Fruit fly (Drosophila melanogaster) whole organism, embryonic: ENCODE data around the gene CG34409.
A peak's percentile ranks its signal among the peaks of the same experiment; 100 is the strongest.

Experiments
- Adf1 ChIP-seq: fragments of 200-800 bp; sonication (Bioruptor generic); IDR thresholded peaks from 2 replicates; pipeline ENCODE4 v1.3.6; 2022; ENCODE audit warnings: missing biosample characterization, missing genetic modification characterization
- CG11695 ChIP-seq: fragments of 200-800 bp; sonication (Bioruptor generic); IDR thresholded peaks from 3 replicates; pipeline ENCODE4 v1.3.6; 2022; ENCODE audit warnings: missing biosample characterization, missing genetic modification characterization
- CG12104 ChIP-seq: fragments of 200-800 bp; sonication (Bioruptor generic); optimal IDR thresholded peaks from 3 replicates; lab custom pipeline; 2016; ENCODE audit warnings: missing biosample characterization, missing genetic modification characterization
- CG14710 ChIP-seq: fragments of 200-800 bp; sonication (Bioruptor generic); optimal IDR thresholded peaks from 3 replicates; lab custom pipeline; 2019; ENCODE audit warnings: missing biosample characterization, mild to moderate bottlenecking, missing genetic modification characterization, moderate library complexity
- CG14965 ChIP-seq: fragments of 200-800 bp; sonication (Bioruptor generic); optimal IDR thresholded peaks from 2 replicates; lab custom pipeline; 2016; ENCODE audit warnings: missing biosample characterization, missing genetic modification characterization, borderline replicate concordance
- CG15479 ChIP-seq: fragments of 200-800 bp; sonication (Bioruptor generic); optimal IDR thresholded peaks from 3 replicates; lab custom pipeline; 2019; ENCODE audit warnings: missing biosample characterization, mild to moderate bottlenecking, missing genetic modification characterization, moderate library complexity
- CG15514 ChIP-seq: fragments of 200-800 bp; sonication (Bioruptor generic); optimal IDR thresholded peaks from 3 replicates; lab custom pipeline; 2017; ENCODE audit warnings: missing biosample characterization, missing genetic modification characterization, mild to moderate bottlenecking, moderate library complexity, missing genetic modification reagents
- CG16863 ChIP-seq: fragments of 200-800 bp; sonication (Bioruptor generic); optimal IDR thresholded peaks from 3 replicates; lab custom pipeline; 2016; ENCODE audit warnings: missing biosample characterization, missing genetic modification characterization
- CG17359 ChIP-seq: fragments of 200-800 bp; sonication (Bioruptor generic); optimal IDR thresholded peaks from 3 replicates; lab custom pipeline; 2018; ENCODE audit warnings: missing biosample characterization, mild to moderate bottlenecking, missing genetic modification characterization, moderate library complexity
- CG2120 ChIP-seq: fragments of 200-800 bp; sonication (Bioruptor generic); optimal IDR thresholded peaks from 3 replicates; lab custom pipeline; 2016; ENCODE audit warnings: missing biosample characterization, missing genetic modification characterization
- CG32772 ChIP-seq: fragments of 200-800 bp; sonication (Bioruptor generic); IDR thresholded peaks from 2 replicates; pipeline ENCODE4 v1.3.6; 2022; ENCODE audit warnings: missing biosample characterization, missing genetic modification characterization
- CG3281 ChIP-seq: fragments of 200-800 bp; sonication (Bioruptor generic); optimal IDR thresholded peaks from 3 replicates; lab custom pipeline; 2017; ENCODE audit warnings: missing biosample characterization, mild to moderate bottlenecking, missing genetic modification characterization
- CG4328 ChIP-seq: fragments of 200-800 bp; sonication (Bioruptor generic); optimal IDR thresholded peaks from 3 replicates; lab custom pipeline; 2017; ENCODE audit warnings: missing biosample characterization, missing genetic modification reagents, missing genetic modification characterization
- CG6683 ChIP-seq: fragments of 200-800 bp; sonication (Bioruptor generic); optimal IDR thresholded peaks from 2 replicates; lab custom pipeline; 2017; ENCODE audit warnings: missing biosample characterization, mild to moderate bottlenecking, missing genetic modification characterization, missing genetic modification reagents
- CG6765 ChIP-seq: fragments of 200-800 bp; sonication (Bioruptor generic); optimal IDR thresholded peaks from 3 replicates; lab custom pipeline; 2017; ENCODE audit warnings: missing biosample characterization, mild to moderate bottlenecking, missing genetic modification characterization
- CG7357 ChIP-seq: fragments of 200-800 bp; sonication (Bioruptor generic); IDR thresholded peaks from 3 replicates; pipeline ENCODE4 v1.3.6; 2022; ENCODE audit warnings: missing biosample characterization, missing genetic modification characterization
- CG7556 ChIP-seq: fragments of 200-800 bp; sonication (Bioruptor generic); optimal IDR thresholded peaks from 2 replicates; lab custom pipeline; 2017; ENCODE audit warnings: missing biosample characterization, mild to moderate bottlenecking, missing genetic modification characterization
- CG8944 ChIP-seq: fragments of 200-800 bp; sonication (Bioruptor generic); optimal IDR thresholded peaks from 3 replicates; lab custom pipeline; 2016; ENCODE audit warnings: missing biosample characterization, missing genetic modification characterization
- D19B ChIP-seq: fragments of 200-800 bp; sonication (Bioruptor generic); optimal IDR thresholded peaks from 2 replicates; lab custom pipeline; 2017; ENCODE audit warnings: missing biosample characterization, mild to moderate bottlenecking, missing genetic modification characterization
- Deaf1 ChIP-seq: fragments of 200-800 bp; optimal IDR thresholded peaks from 3 replicates; lab custom pipeline; 2019; ENCODE audit warnings: missing biosample characterization, mild to moderate bottlenecking, missing genetic modification characterization, moderate library complexity
- E2f2 ChIP-seq: fragments of 200-800 bp; sonication (Bioruptor generic); IDR thresholded peaks from 2 replicates; pipeline ENCODE4 v1.3.6; 2022; ENCODE audit warnings: missing biosample characterization, missing genetic modification characterization
- HmgD ChIP-seq: fragments of 200-800 bp; sonication (Bioruptor generic); optimal IDR thresholded peaks from 3 replicates; lab custom pipeline; 2016; ENCODE audit warnings: missing biosample characterization, missing genetic modification characterization
- Hr39 ChIP-seq: fragments of >200 bp; optimal IDR thresholded peaks from 2 replicates; lab custom pipeline; 2017
- Hr51 ChIP-seq, 2 experiments: fragments of 200-800 bp; sonication (Bioruptor generic); optimal IDR thresholded peaks; 2 replicates in 1 of 2; 3 replicates in 1 of 2; lab custom pipeline; 2016 to 2018; ENCODE audit warnings: missing biosample characterization in 2 of 2, missing genetic modification characterization in 2 of 2, mild to moderate bottlenecking in 1 of 2, moderate library complexity in 1 of 2
- Lhr ChIP-seq: fragments of 200-800 bp; sonication (Bioruptor generic); optimal IDR thresholded peaks from 3 replicates; lab custom pipeline; 2017; ENCODE audit warnings: mild to moderate bottlenecking, missing biosample characterization, missing genetic modification reagents, missing genetic modification characterization
- MTF-1 ChIP-seq: fragments of 200-800 bp; sonication (Bioruptor generic); optimal IDR thresholded peaks from 2 replicates; lab custom pipeline; 2018; ENCODE audit warnings: missing biosample characterization, mild to moderate bottlenecking, missing genetic modification characterization, borderline replicate concordance
- Nf-YC ChIP-seq: fragments of 200-800 bp; optimal IDR thresholded peaks from 3 replicates; lab custom pipeline; 2019; ENCODE audit warnings: missing biosample characterization, mild to moderate bottlenecking, missing genetic modification characterization, moderate library complexity
- Poxn ChIP-seq: fragments of 200-800 bp; sonication (Bioruptor generic); IDR thresholded peaks from 2 replicates; pipeline ENCODE4 v1.3.6; 2022; ENCODE audit warnings: missing biosample characterization, missing genetic modification characterization
- Sry-δ ChIP-seq: fragments of 200-800 bp; sonication (Bioruptor generic); optimal IDR thresholded peaks from 2 replicates; lab custom pipeline; 2016; ENCODE audit warnings: missing biosample characterization, missing genetic modification characterization
- Tbp ChIP-seq: fragments of >200 bp; optimal IDR thresholded peaks from 2 replicates; lab custom pipeline; 2018; ENCODE audit warnings: missing biosample characterization, missing genetic modification characterization
- Vsx1 ChIP-seq: fragments of 200-800 bp; sonication (Bioruptor generic); optimal IDR thresholded peaks from 2 replicates; lab custom pipeline; 2017; ENCODE audit warnings: missing biosample characterization, mild to moderate bottlenecking, missing genetic modification characterization, missing genetic modification reagents
- Xrp1 ChIP-seq: fragments of 200-800 bp; sonication (Bioruptor generic); IDR thresholded peaks from 2 replicates; pipeline ENCODE4 v1.3.6; 2022; ENCODE audit warnings: missing biosample characterization, missing genetic modification characterization
- aop ChIP-seq: fragments of 200-800 bp; sonication (Bioruptor generic); IDR thresholded peaks from 2 replicates; pipeline ENCODE4 v1.3.6; 2022; ENCODE audit warnings: missing biosample characterization, missing genetic modification characterization
- bab2 ChIP-seq: fragments of 200-800 bp; sonication (Bioruptor generic); optimal IDR thresholded peaks from 2 replicates; lab custom pipeline; 2016; ENCODE audit warnings: missing biosample characterization, missing genetic modification characterization
- bsh ChIP-seq, 2 experiments: fragments of 200-800 bp; sonication (Bioruptor generic); optimal IDR thresholded peaks; 2 replicates each; lab custom pipeline; 2017 to 2018; ENCODE audit warnings: mild to moderate bottlenecking in 2 of 2, missing biosample characterization in 2 of 2, missing genetic modification characterization in 2 of 2, moderate library complexity in 1 of 2
- chm ChIP-seq: fragments of 200-800 bp; sonication (Bioruptor generic); IDR thresholded peaks from 2 replicates; pipeline ENCODE4 v1.3.6; 2022; ENCODE audit warnings: missing biosample characterization, missing genetic modification characterization
- chn ChIP-seq: fragments of 200-800 bp; sonication (Bioruptor generic); optimal IDR thresholded peaks from 2 replicates; lab custom pipeline; 2016; ENCODE audit warnings: missing biosample characterization, missing genetic modification characterization
- crp ChIP-seq, 2 experiments: fragments of 200-800 bp; sonication (Bioruptor generic); optimal IDR thresholded peaks; 2 replicates in 1 of 2; 3 replicates in 1 of 2; lab custom pipeline; 2017; ENCODE audit warnings: missing biosample characterization in 2 of 2, missing genetic modification characterization in 2 of 2, mild to moderate bottlenecking in 1 of 2, moderate library complexity in 1 of 2
- dmrt99B ChIP-seq: fragments of 200-800 bp; sonication (Bioruptor generic); optimal IDR thresholded peaks from 2 replicates; lab custom pipeline; 2018; ENCODE audit warnings: missing biosample characterization, mild to moderate bottlenecking, missing genetic modification characterization, moderate library complexity
- eyg ChIP-seq: fragments of 200-800 bp; sonication (Bioruptor generic); optimal IDR thresholded peaks from 3 replicates; lab custom pipeline; 2016; ENCODE audit warnings: missing biosample characterization, missing genetic modification characterization
- fru ChIP-seq: fragments of >200 bp; optimal IDR thresholded peaks from 2 replicates; lab custom pipeline; 2017
- grn ChIP-seq: fragments of 200-800 bp; sonication (Bioruptor generic); optimal IDR thresholded peaks from 3 replicates; lab custom pipeline; 2017; ENCODE audit warnings: missing biosample characterization, missing genetic modification characterization
- gsb ChIP-seq: fragments of 200-800 bp; sonication (Bioruptor generic); IDR thresholded peaks from 2 replicates; pipeline ENCODE4 v1.3.6; 2022; ENCODE audit warnings: missing biosample characterization, missing genetic modification characterization
- luna ChIP-seq: fragments of 200-800 bp; sonication (Bioruptor generic); optimal IDR thresholded peaks from 2 replicates; lab custom pipeline; 2016; ENCODE audit warnings: missing biosample characterization, missing genetic modification characterization
- mirr ChIP-seq: fragments of 200-800 bp; sonication (Bioruptor generic); optimal IDR thresholded peaks from 3 replicates; lab custom pipeline; 2018; ENCODE audit warnings: missing biosample characterization, mild to moderate bottlenecking, missing genetic modification characterization
- mld ChIP-seq: fragments of 200-800 bp; sonication (Bioruptor generic); IDR thresholded peaks from 3 replicates; pipeline ENCODE4 v1.3.6; 2022; ENCODE audit warnings: missing biosample characterization, missing genetic modification characterization; ENCODE audit not compliant: partially characterized antibody
- prd ChIP-seq, 3 experiments: fragments of >200 bp in 2 of 3; fragments of 200-800 bp in 1 of 3; sonication (Bioruptor generic) in 1 of 3; optimal IDR thresholded peaks in 2 of 3; IDR thresholded peaks in 1 of 3; 2 replicates in 2 of 3; 3 replicates in 1 of 3; pipeline versions ENCODE4 v1.3.6 to Lab custom; 2017 to 2022; ENCODE audit warnings: missing biosample characterization in 1 of 3, missing genetic modification characterization in 1 of 3
- pum ChIP-seq: fragments of 200-800 bp; sonication (Bioruptor generic); optimal IDR thresholded peaks from 2 replicates; lab custom pipeline; 2016; ENCODE audit warnings: missing biosample characterization, missing genetic modification characterization
- scrt ChIP-seq: fragments of 200-800 bp; sonication (Bioruptor generic); optimal IDR thresholded peaks from 2 replicates; lab custom pipeline; 2018; ENCODE audit warnings: missing biosample characterization, mild to moderate bottlenecking, missing genetic modification characterization, moderate library complexity
- slp2 ChIP-seq: fragments of 200-800 bp; sonication (Bioruptor generic); optimal IDR thresholded peaks from 2 replicates; lab custom pipeline; 2016; ENCODE audit warnings: missing biosample characterization, missing genetic modification characterization
- tx ChIP-seq: fragments of 200-800 bp; sonication (Bioruptor generic); optimal IDR thresholded peaks from 2 replicates; lab custom pipeline; 2016; ENCODE audit warnings: missing biosample characterization, missing genetic modification characterization

Gene CG34409

DNA sequence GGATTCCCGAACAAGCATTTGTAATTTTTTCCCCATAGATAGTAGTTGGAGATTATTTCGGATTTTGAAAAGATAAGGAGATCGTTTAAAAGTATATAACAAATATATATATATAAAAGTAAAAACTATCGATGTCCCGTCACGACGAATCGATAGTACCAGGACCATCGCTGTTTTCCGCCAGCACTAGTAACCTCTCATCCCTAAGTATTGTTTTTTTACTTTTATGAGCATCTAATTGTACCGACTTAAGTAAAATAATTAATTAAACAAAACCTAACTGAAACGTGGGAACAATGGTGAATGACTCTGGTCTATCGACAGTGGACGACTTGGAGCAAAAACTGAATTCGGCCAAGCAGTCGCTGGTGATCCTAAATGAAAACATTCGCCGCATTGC, 5.5 kb downstream of the CG34409 start, which contains the start of gene Pnn (continued):
- TF ChIP-seq CG8944 (GFP tag; lab: Kevin White, UChicago) (no peak), chm (GFP tag; lab: Robert Waterston, UW) (no peak), prd (optimal IDR thresholded peaks at IDR 0.05; lab: Kevin White, UChicago) (no peak), prd (GFP tag; IDR thresholded peaks at IDR 0.05; lab: Robert Waterston, UW) (no peak), CG6683 (GFP tag; lab: Kevin White, UChicago) (no peak), CG17359 (tag; lab: Kevin White, UChicago) (no peak), scrt (GFP tag; lab: Kevin White, UChicago) (no peak), CG4328 (GFP tag; lab: Kevin White, UChicago) (no peak), CG14710 (tag; lab: Kevin White, UChicago) (peak; percentile 59), pum (no peak), Poxn (GFP tag; lab: Robert Waterston, UW) (no peak), CG7556 (GFP tag; lab: Kevin White, UChicago) (no peak), eyg (GFP tag; lab: Kevin White, UChicago) (no peak), Adf1 (GFP tag; lab: Robert Waterston, UW) (no peak), mirr (no peak), aop (no peak), Tbp (GFP tag; lab: Kevin White, UChicago) (no peak), bab2 (GFP tag; lab: Kevin White, UChicago) (no peak), CG11695 (GFP tag; lab: Robert Waterston, UW) (no peak), fru (lab: Kevin White, UChicago) (no peak), Hr39 (lab: Kevin White, UChicago) (no peak), tx (GFP tag; lab: Kevin White, UChicago) (no peak), CG12104 (no peak), gsb (GFP tag; lab: Robert Waterston, UW) (no peak), luna (GFP tag; lab: Kevin White, UChicago) (no peak), bsh (GFP tag; optimal IDR thresholded peaks at IDR 0.05; lab: Kevin White, UChicago) (no peak), CG6765 (no peak), CG2120 (peak; percentile 16), E2f2 (GFP tag; lab: Robert Waterston, UW) (peak; percentile 29; the same call in 1 of the 2 replicates), crp (GFP tag; optimal IDR thresholded peaks at IDR 0.05; lab: Kevin White, UChicago) (no peak), Vsx1 (GFP tag; lab: Kevin White, UChicago) (no peak), CG3281 (GFP tag; lab: Kevin White, UChicago) (no peak), Hr51 (GFP tag; optimal IDR thresholded peaks at IDR 0.05; lab: Kevin White, UChicago) (no peak), Nf-YC (tag; lab: Kevin White, UChicago) (peak; percentile 32), CG15479 (GFP tag; lab: Kevin White, UChicago) (no peak), CG16863 (GFP tag; lab: Kevin White, UChicago) (no peak), CG7357 (no peak), HmgD (GFP tag; lab: Kevin White, UChicago) (no peak), CG32772 (GFP tag; lab: Robert Waterston, UW) (no peak), Xrp1 (GFP tag; lab: Robert Waterston, UW) (no peak), D19B (no peak), chn (GFP tag; lab: Kevin White, UChicago) (no peak), Sry-δ (GFP tag; lab: Kevin White, UChicago) (peak; percentile 83), slp2 (GFP tag; lab: Kevin White, UChicago) (no peak), CG14965 (GFP tag; lab: Kevin White, UChicago) (no peak), grn (GFP tag; lab: Kevin White, UChicago) (no peak), mld (GFP tag; lab: Robert Waterston, UW) (peak; percentile 68; the same call in 1 of the 3 replicates), MTF-1 (GFP tag; lab: Kevin White, UChicago) (no peak), Deaf1 (no peak), dmrt99B (tag; lab: Kevin White, UChicago) (no peak), Lhr (GFP tag; lab: Kevin White, UChicago) (no peak), CG15514 (GFP tag; lab: Kevin White, UChicago) (no peak)
